Worm (Caenorhabditis elegans) whole organism, L3 larva: ENCODE results near the gene pei-1.

Source experiments
- ZK546.5 ChIP-seq: sonication (generic microtip); optimal IDR thresholded peaks from 2 replicates; lab custom pipeline; 2017; ENCODE audit warnings: missing biosample characterization, missing genetic modification characterization
- ceh-16 ChIP-seq: sonication (generic microtip); optimal IDR thresholded peaks from 2 replicates; lab custom pipeline; 2017; ENCODE audit warnings: missing biosample characterization, missing genetic modification characterization
- egl-27 ChIP-seq: sonication (generic microtip); optimal IDR thresholded peaks from 4 replicates; lab custom pipeline; 2017; ENCODE audit warnings: missing biosample characterization, missing genetic modification reagents, missing genetic modification characterization
- jun-1 ChIP-seq: fragments of 150-350 bp; optimal IDR thresholded peaks from 2 replicates; lab custom pipeline; 2014; ENCODE audit warnings: missing biosample characterization, missing genetic modification reagents, missing genetic modification characterization
- lin-15B ChIP-seq: fragments of 150-350 bp; optimal IDR thresholded peaks from 2 replicates; lab custom pipeline; 2014; ENCODE audit warnings: missing biosample characterization, missing genetic modification characterization
- lin-39 ChIP-seq: fragments of 150-350 bp; optimal IDR thresholded peaks from 2 replicates; lab custom pipeline; 2018; ENCODE audit warnings: missing biosample characterization, missing genetic modification reagents, missing genetic modification characterization
- lsy-12 ChIP-seq: sonication (generic microtip); optimal IDR thresholded peaks from 2 replicates; lab custom pipeline; 2016; ENCODE audit warnings: mild to moderate bottlenecking, missing genetic modification characterization, missing compliant biosample characterization
- mdl-1 ChIP-seq: fragments of 150-350 bp; optimal IDR thresholded peaks from 2 replicates; lab custom pipeline; 2014; ENCODE audit warnings: missing biosample characterization, missing genetic modification characterization
- nfya-1 ChIP-seq: sonication (generic microtip); optimal IDR thresholded peaks from 2 replicates; lab custom pipeline; 2017; ENCODE audit warnings: missing genetic modification characterization, mild to moderate bottlenecking, missing compliant biosample characterization, antibody characterized with exemption, moderate library complexity; ENCODE audit not compliant: insufficient read depth
- nhr-12 ChIP-seq: fragments of 150-350 bp; optimal IDR thresholded peaks from 2 replicates; lab custom pipeline; 2014; ENCODE audit warnings: missing biosample characterization, missing genetic modification characterization
- nhr-237 ChIP-seq: fragments of 150-350 bp; optimal IDR thresholded peaks from 2 replicates; lab custom pipeline; 2014; ENCODE audit warnings: missing biosample characterization, missing genetic modification characterization
- nhr-25 ChIP-seq: sonication (generic microtip); optimal IDR thresholded peaks from 2 replicates; lab custom pipeline; 2017; ENCODE audit warnings: missing biosample characterization, missing genetic modification characterization
- nhr-76 ChIP-seq: fragments of 150-350 bp; sonication (generic microtip); optimal IDR thresholded peaks from 5 replicates; lab custom pipeline; 2014; ENCODE audit warnings: missing biosample characterization, missing genetic modification characterization
- snpc-4 ChIP-seq: fragments of 150-350 bp; optimal IDR thresholded peaks from 2 replicates; lab custom pipeline; 2014; ENCODE audit warnings: missing biosample characterization, missing genetic modification characterization

DNA sequence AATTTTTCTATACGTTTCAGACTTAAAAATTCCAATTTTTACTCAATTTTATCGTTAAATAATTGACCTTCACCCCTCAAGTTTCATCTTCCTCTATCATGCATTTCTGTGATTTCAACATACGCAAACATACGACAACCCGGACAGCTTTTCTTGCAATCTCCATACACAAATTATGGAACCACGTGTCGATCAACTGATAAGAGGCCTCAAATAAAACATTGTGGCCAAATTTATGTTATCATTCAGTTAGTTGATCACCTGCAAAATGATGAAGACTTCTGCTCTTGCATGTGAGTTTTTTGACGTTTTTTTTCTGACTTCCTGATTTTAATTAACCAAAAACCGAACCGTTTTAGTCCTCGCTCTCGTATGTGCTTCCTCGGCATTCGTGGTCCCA is 1.1 kb upstream of the pei-1 start, which contains the start of gene spp-18:
- TF ChIP-seq ZK546.5 (tag; lab: Kevin White, UChicago) (no peak), nhr-25 (tag; lab: Kevin White, UChicago) (no peak), snpc-4 (no peak), mdl-1 (tag; lab: Kevin White, UChicago) (no peak), nhr-12 (tag; lab: Kevin White, UChicago) (no peak), nhr-237 (tag; lab: Kevin White, UChicago) (no peak), jun-1 (no peak), nhr-76 (tag; lab: Kevin White, UChicago) (no peak), lsy-12 (tag; lab: Kevin White, UChicago) (no peak), egl-27 (tag; lab: Kevin White, UChicago) (no peak), lin-15B (tag; lab: Kevin White, UChicago) (no peak), lin-39 (tag; lab: Kevin White, UChicago) (no peak), ceh-16 (no peak), nfya-1 (tag; lab: Kevin White, UChicago) (no peak)
